Worm (Caenorhabditis elegans): ENCODE data around the gene kmo-1.

DNA sequence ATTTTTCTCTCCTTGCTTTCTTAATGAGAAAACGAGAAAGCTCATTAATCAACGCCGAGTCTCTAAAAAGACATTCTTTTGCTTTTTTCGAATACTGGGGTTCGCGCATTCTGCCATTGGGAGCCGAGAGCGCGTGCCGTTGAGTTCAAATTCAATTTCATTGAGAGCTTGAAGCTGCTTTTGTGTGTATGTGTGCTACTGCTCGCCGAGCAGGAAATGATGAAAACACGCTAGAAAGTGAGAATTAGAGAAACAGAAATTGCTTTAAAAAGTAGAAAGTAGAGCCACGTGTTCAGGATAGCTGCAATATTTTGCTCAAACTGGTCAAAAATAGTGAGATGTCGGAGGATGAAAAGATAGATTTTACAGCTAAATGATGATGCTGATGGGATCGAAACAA is 44.6 kb downstream of the kmo-1 start:
- TF ChIP-seq flt-1 (GFP tag; IDR thresholded peaks at IDR 0.05), result no peak
- no peak for TF ChIP-seq ref-1 (GFP tag; conservative IDR thresholded peaks at IDR 0.05)
- TF ChIP-seq tab-1 (GFP tag; IDR thresholded peaks at IDR 0.05), result no peak
- TF ChIP-seq ztf-29 (GFP tag; IDR thresholded peaks at IDR 0.05), result no peak
- no peak for TF ChIP-seq T22C8.4 (GFP tag; IDR thresholded peaks at IDR 0.05)
- no peak for TF ChIP-seq cog-1 (tag; optimal IDR thresholded peaks at IDR 0.05)
- TF ChIP-seq ztf-23 (GFP tag; IDR thresholded peaks at IDR 0.05), result no peak
